Fruit fly (Drosophila melanogaster) whole organism, embryonic: ENCODE measurements around the gene ArgRS-m.
A peak's percentile ranks its signal among the peaks of the same experiment; 100 is the strongest.

Experiments used
- Ada2b ChIP-seq: fragments of 200-800 bp; sonication (Bioruptor generic); IDR thresholded peaks from 2 replicates; pipeline ENCODE4 v1.3.6; 2022; ENCODE audit warnings: missing biosample characterization, missing genetic modification characterization
- Bgb ChIP-seq: fragments of 200-800 bp; sonication (Bioruptor generic); IDR thresholded peaks from 2 replicates; pipeline ENCODE4 v1.3.6; 2022; ENCODE audit warnings: missing biosample characterization, missing genetic modification characterization; ENCODE audit not compliant: partially characterized antibody
- CG10274 ChIP-seq: fragments of 200-800 bp; sonication (Bioruptor generic); optimal IDR thresholded peaks from 3 replicates; lab custom pipeline; 2017; ENCODE audit warnings: missing biosample characterization, mild to moderate bottlenecking, missing genetic modification characterization
- CG11093 ChIP-seq: fragments of 200-800 bp; sonication (Bioruptor generic); IDR thresholded peaks from 3 replicates; pipeline ENCODE4 v1.3.6; 2022; ENCODE audit warnings: missing biosample characterization, missing genetic modification characterization
- CG12071 ChIP-seq: fragments of 200-800 bp; sonication (Bioruptor generic); optimal IDR thresholded peaks from 3 replicates; lab custom pipeline; 2018; ENCODE audit warnings: missing biosample characterization, mild to moderate bottlenecking, missing genetic modification characterization
- CG13123 ChIP-seq: fragments of 200-800 bp; sonication (Bioruptor generic); optimal IDR thresholded peaks from 2 replicates; lab custom pipeline; 2016; ENCODE audit warnings: missing biosample characterization, missing genetic modification characterization
- CG14014 ChIP-seq: fragments of 200-800 bp; sonication (Bioruptor generic); IDR thresholded peaks from 2 replicates; pipeline ENCODE4 v1.3.6; 2022; ENCODE audit warnings: missing biosample characterization, missing genetic modification characterization
- CG14965 ChIP-seq: fragments of 200-800 bp; sonication (Bioruptor generic); optimal IDR thresholded peaks from 2 replicates; lab custom pipeline; 2016; ENCODE audit warnings: missing biosample characterization, missing genetic modification characterization, borderline replicate concordance
- CG15514 ChIP-seq: fragments of 200-800 bp; sonication (Bioruptor generic); optimal IDR thresholded peaks from 3 replicates; lab custom pipeline; 2017; ENCODE audit warnings: missing biosample characterization, missing genetic modification characterization, mild to moderate bottlenecking, moderate library complexity, missing genetic modification reagents
- CG17612 ChIP-seq: fragments of 200-800 bp; sonication (Bioruptor generic); IDR thresholded peaks from 2 replicates; pipeline ENCODE4 v1.3.6; 2022; ENCODE audit warnings: missing biosample characterization, missing genetic modification characterization
- CG2875 ChIP-seq: fragments of 200-800 bp; sonication (Bioruptor generic); optimal IDR thresholded peaks from 2 replicates; lab custom pipeline; 2017; ENCODE audit warnings: missing biosample characterization, mild to moderate bottlenecking, missing genetic modification characterization, missing genetic modification reagents
- CG30020 ChIP-seq: fragments of 200-800 bp; optimal IDR thresholded peaks from 2 replicates; lab custom pipeline; 2019; ENCODE audit warnings: missing biosample characterization, mild to moderate bottlenecking, missing genetic modification characterization, moderate library complexity
- CG32532 ChIP-seq: fragments of 200-800 bp; sonication (Bioruptor generic); IDR thresholded peaks from 2 replicates; pipeline ENCODE4 v1.3.6; 2022; ENCODE audit warnings: missing biosample characterization, missing genetic modification characterization
- CG3281 ChIP-seq: fragments of 200-800 bp; sonication (Bioruptor generic); optimal IDR thresholded peaks from 3 replicates; lab custom pipeline; 2017; ENCODE audit warnings: missing biosample characterization, mild to moderate bottlenecking, missing genetic modification characterization
- CG34376 ChIP-seq: fragments of 200-800 bp; sonication (Bioruptor generic); optimal IDR thresholded peaks from 2 replicates; lab custom pipeline; 2018; ENCODE audit warnings: missing biosample characterization, mild to moderate bottlenecking, missing genetic modification characterization
- CG4854 ChIP-seq: fragments of 200-800 bp; sonication (Bioruptor generic); optimal IDR thresholded peaks from 2 replicates; lab custom pipeline; 2016; ENCODE audit warnings: missing biosample characterization, missing genetic modification characterization, inconsistent platforms
- CG9437 ChIP-seq: fragments of 200-800 bp; sonication (Bioruptor generic); optimal IDR thresholded peaks from 2 replicates; lab custom pipeline; 2018; ENCODE audit warnings: missing biosample characterization, mild to moderate bottlenecking, missing genetic modification characterization
- Chrac-16 ChIP-seq: fragments of 200-800 bp; sonication (Bioruptor generic); optimal IDR thresholded peaks from 3 replicates; lab custom pipeline; 2016; ENCODE audit warnings: missing biosample characterization, missing genetic modification characterization
- CoRest ChIP-seq: fragments of 200-800 bp; sonication (Bioruptor generic); optimal IDR thresholded peaks from 3 replicates; lab custom pipeline; 2018; ENCODE audit warnings: missing biosample characterization, mild to moderate bottlenecking, missing genetic modification characterization, moderate library complexity
- Ets97D ChIP-seq: fragments of 200-800 bp; sonication (Bioruptor generic); optimal IDR thresholded peaks from 3 replicates; lab custom pipeline; 2016; ENCODE audit warnings: missing biosample characterization, missing genetic modification characterization
- GATAe ChIP-seq: fragments of 200-800 bp; sonication (Bioruptor generic); conservative IDR thresholded peaks from 2 replicates; pipeline ENCODE4 v1.3.6; 2022; ENCODE audit warnings: missing biosample characterization, missing genetic modification characterization
- H15 ChIP-seq: fragments of 200-800 bp; sonication (Bioruptor generic); IDR thresholded peaks from 3 replicates; pipeline ENCODE4 v1.3.6; 2022; ENCODE audit warnings: missing biosample characterization, missing genetic modification characterization
- HmgD ChIP-seq: fragments of 200-800 bp; sonication (Bioruptor generic); optimal IDR thresholded peaks from 3 replicates; lab custom pipeline; 2016; ENCODE audit warnings: missing biosample characterization, missing genetic modification characterization
- Hmr ChIP-seq: fragments of 200-800 bp; sonication (Bioruptor generic); optimal IDR thresholded peaks from 3 replicates; lab custom pipeline; 2017; ENCODE audit warnings: mild to moderate bottlenecking, missing biosample characterization, missing genetic modification reagents, missing genetic modification characterization
- Jarid2 ChIP-seq: fragments of 200-800 bp; sonication (Bioruptor generic); optimal IDR thresholded peaks from 3 replicates; lab custom pipeline; 2017; ENCODE audit warnings: mild to moderate bottlenecking, missing biosample characterization, missing genetic modification reagents, missing genetic modification characterization
- MBD-R2 ChIP-seq: fragments of 200-800 bp; sonication (Bioruptor generic); IDR thresholded peaks from 2 replicates; pipeline ENCODE4 v1.3.6; 2022; ENCODE audit warnings: missing biosample characterization, missing genetic modification characterization
- Mad ChIP-seq: fragments of 200-800 bp; sonication (Bioruptor generic); optimal IDR thresholded peaks from 2 replicates; lab custom pipeline; 2016; ENCODE audit warnings: missing biosample characterization, missing genetic modification characterization
- Mrtf ChIP-seq: fragments of 200-800 bp; sonication (Bioruptor generic); IDR thresholded peaks from 3 replicates; pipeline ENCODE4 v1.3.6; 2022; ENCODE audit warnings: missing biosample characterization, missing genetic modification characterization
- NC2α ChIP-seq: fragments of 200-800 bp; sonication (Bioruptor generic); optimal IDR thresholded peaks from 2 replicates; lab custom pipeline; 2016; ENCODE audit warnings: missing biosample characterization, missing genetic modification characterization
- Nf-YA ChIP-seq: fragments of 200-800 bp; sonication (Bioruptor generic); IDR thresholded peaks from 2 replicates; pipeline ENCODE4 v1.3.6; 2022; ENCODE audit warnings: missing biosample characterization, missing genetic modification characterization
- Sin3A ChIP-seq: fragments of >200 bp; optimal IDR thresholded peaks from 2 replicates; lab custom pipeline; 2018
- ara ChIP-seq: fragments of 200-800 bp; sonication (Bioruptor generic); IDR thresholded peaks from 2 replicates; pipeline ENCODE4 v1.3.6; 2022; ENCODE audit warnings: missing biosample characterization, missing genetic modification characterization
- ase ChIP-seq: fragments of 200-800 bp; sonication (Bioruptor generic); IDR thresholded peaks from 3 replicates; pipeline ENCODE4 v1.3.6; 2022; ENCODE audit warnings: missing biosample characterization, missing genetic modification characterization
- ato ChIP-seq: fragments of 200-800 bp; sonication (Bioruptor generic); IDR thresholded peaks from 2 replicates; pipeline ENCODE4 v1.3.6; 2022; ENCODE audit warnings: missing biosample characterization, missing genetic modification characterization; ENCODE audit not compliant: partially characterized antibody
- br ChIP-seq: fragments of >200 bp; optimal IDR thresholded peaks from 2 replicates; lab custom pipeline; 2017
- dysf ChIP-seq: fragments of 200-800 bp; sonication (Bioruptor generic); IDR thresholded peaks from 3 replicates; pipeline ENCODE4 v1.3.6; 2022; ENCODE audit warnings: missing biosample characterization, missing genetic modification characterization
- gce ChIP-seq: fragments of 200-800 bp; sonication (Bioruptor generic); IDR thresholded peaks from 3 replicates; pipeline ENCODE4 v1.3.6; 2022; ENCODE audit warnings: missing biosample characterization, missing genetic modification characterization
- gro ChIP-seq: fragments of 200-800 bp; sonication (Bioruptor generic); optimal IDR thresholded peaks from 2 replicates; lab custom pipeline; 2016; ENCODE audit warnings: missing biosample characterization, missing genetic modification characterization
- hkb ChIP-seq, 2 experiments: fragments of 200-800 bp in 1 of 2; fragments of >200 bp in 1 of 2; sonication (Bioruptor generic) in 1 of 2; IDR thresholded peaks in 1 of 2; optimal IDR thresholded peaks in 1 of 2; 2 replicates each; pipeline versions ENCODE4 v1.3.6 to Lab custom; 2017 to 2022; ENCODE audit warnings: missing biosample characterization in 1 of 2, missing genetic modification characterization in 1 of 2
- kni ChIP-seq: fragments of 200-800 bp; sonication (Bioruptor generic); optimal IDR thresholded peaks from 3 replicates; lab custom pipeline; 2017; ENCODE audit warnings: mild to moderate bottlenecking, missing biosample characterization, missing genetic modification reagents, missing genetic modification characterization
- lmd ChIP-seq: fragments of 200-800 bp; sonication (Bioruptor generic); IDR thresholded peaks from 2 replicates; pipeline ENCODE4 v1.3.6; 2022; ENCODE audit warnings: missing biosample characterization, missing genetic modification characterization
- odd ChIP-seq: fragments of 200-800 bp; sonication (Bioruptor generic); optimal IDR thresholded peaks from 2 replicates; lab custom pipeline; 2017; ENCODE audit warnings: missing biosample characterization, mild to moderate bottlenecking, missing genetic modification characterization
- peb ChIP-seq: fragments of 200-800 bp; sonication (Bioruptor generic); IDR thresholded peaks from 2 replicates; pipeline ENCODE4 v1.3.6; 2022; ENCODE audit warnings: missing biosample characterization, missing genetic modification characterization
- pfk ChIP-seq: fragments of 200-800 bp; sonication (Bioruptor generic); optimal IDR thresholded peaks from 2 replicates; lab custom pipeline; 2018; ENCODE audit warnings: missing biosample characterization, mild to moderate bottlenecking, missing genetic modification characterization, moderate library complexity
- prd ChIP-seq, 3 experiments: fragments of >200 bp in 2 of 3; fragments of 200-800 bp in 1 of 3; sonication (Bioruptor generic) in 1 of 3; optimal IDR thresholded peaks in 2 of 3; IDR thresholded peaks in 1 of 3; 2 replicates in 2 of 3; 3 replicates in 1 of 3; pipeline versions ENCODE4 v1.3.6 to Lab custom; 2017 to 2022; ENCODE audit warnings: missing biosample characterization in 1 of 3, missing genetic modification characterization in 1 of 3
- psq ChIP-seq: fragments of 200-800 bp; sonication (Bioruptor generic); optimal IDR thresholded peaks from 2 replicates; lab custom pipeline; 2017; ENCODE audit warnings: missing biosample characterization, missing genetic modification characterization
- repo ChIP-seq: fragments of 200-800 bp; sonication (Bioruptor generic); optimal IDR thresholded peaks from 2 replicates; lab custom pipeline; 2016; ENCODE audit warnings: missing biosample characterization, missing genetic modification characterization
- sc ChIP-seq, 3 experiments: fragments of >200 bp in 2 of 3; fragments of 200-800 bp in 1 of 3; sonication (Bioruptor generic) in 1 of 3; optimal IDR thresholded peaks; 2 replicates in 2 of 3; 3 replicates in 1 of 3; lab custom pipeline; 2017; ENCODE audit warnings: mild to moderate bottlenecking in 1 of 3, missing biosample characterization in 1 of 3, missing genetic modification characterization in 1 of 3, missing genetic modification reagents in 1 of 3
- sqz ChIP-seq: fragments of 200-800 bp; sonication (Bioruptor generic); optimal IDR thresholded peaks from 3 replicates; lab custom pipeline; 2018; ENCODE audit warnings: missing biosample characterization, mild to moderate bottlenecking, missing genetic modification characterization
- unpg ChIP-seq: fragments of 200-800 bp; sonication (Bioruptor generic); optimal IDR thresholded peaks from 3 replicates; lab custom pipeline; 2018; ENCODE audit warnings: missing biosample characterization, mild to moderate bottlenecking, missing genetic modification characterization, moderate library complexity
- wek ChIP-seq: fragments of 200-800 bp; sonication (Bioruptor generic); optimal IDR thresholded peaks from 3 replicates; lab custom pipeline; 2018; ENCODE audit warnings: missing biosample characterization, mild to moderate bottlenecking, missing genetic modification characterization, moderate library complexity

ArgRS-m gene

dm6 chr3R:7920196-7920595 is 33.4 kb downstream of the ArgRS-m start, which contains the start of the genes CG10445 and lds (continued):
- no peak for TF ChIP-seq CG17612 (GFP tag; lab: Robert Waterston, UW)
- no peak for TF ChIP-seq H15 (GFP tag; lab: Robert Waterston, UW)
- no peak for TF ChIP-seq CG14014 (GFP tag; lab: Robert Waterston, UW)
- TF ChIP-seq br (lab: Kevin White, UChicago): no peak
- peak; percentile 57 for TF ChIP-seq CG15514 (GFP tag; lab: Kevin White, UChicago)
- no peak for TF ChIP-seq CG32532 (GFP tag; lab: Robert Waterston, UW)
- TF ChIP-seq CG34376 (GFP tag; lab: Kevin White, UChicago): no peak
- no peak for TF ChIP-seq CG14965 (GFP tag; lab: Kevin White, UChicago)
- no peak for TF ChIP-seq Mad
- TF ChIP-seq CG12071 (GFP tag; lab: Kevin White, UChicago): no peak
- peak; percentile 75 for TF ChIP-seq Sin3A
- TF ChIP-seq MBD-R2: peak; percentile 90
- TF ChIP-seq Chrac-16 (GFP tag; lab: Kevin White, UChicago): no peak
- TF ChIP-seq Mrtf: no peak
- peak; percentile 87 for TF ChIP-seq CG30020 (tag; lab: Kevin White, UChicago)
- no peak for TF ChIP-seq psq (GFP tag; lab: Kevin White, UChicago)
- no peak for TF ChIP-seq unpg (GFP tag; lab: Kevin White, UChicago)
- no peak for TF ChIP-seq sqz (GFP tag; lab: Kevin White, UChicago)
- TF ChIP-seq CG9437: no peak
- TF ChIP-seq CG3281 (GFP tag; lab: Kevin White, UChicago): no peak
- TF ChIP-seq gro (GFP tag; lab: Kevin White, UChicago): no peak
- TF ChIP-seq CG2875 (GFP tag; lab: Kevin White, UChicago): no peak
- no peak for TF ChIP-seq Ada2b (GFP tag; lab: Robert Waterston, UW)
- TF ChIP-seq ato (GFP tag; lab: Robert Waterston, UW): peak; percentile 82
- no peak for TF ChIP-seq kni
- TF ChIP-seq repo: no peak
- no peak for TF ChIP-seq prd (optimal IDR thresholded peaks at IDR 0.05; lab: Kevin White, UChicago)
- peak; percentile 56; the same call in 2 of the 3 replicates for TF ChIP-seq prd (GFP tag; IDR thresholded peaks at IDR 0.05; lab: Robert Waterston, UW)
- TF ChIP-seq CoRest (tag; lab: Kevin White, UChicago): peak; percentile 43
- no peak for TF ChIP-seq dysf (GFP tag; lab: Robert Waterston, UW)
- TF ChIP-seq sc (optimal IDR thresholded peaks at IDR 0.05; lab: Kevin White, UChicago): no peak
- TF ChIP-seq sc (GFP tag; optimal IDR thresholded peaks at IDR 0.05; lab: Kevin White, UChicago): no peak
- TF ChIP-seq CG10274 (GFP tag; lab: Kevin White, UChicago): no peak
- TF ChIP-seq gce (GFP tag; lab: Robert Waterston, UW): no peak
- TF ChIP-seq CG11093 (GFP tag; lab: Robert Waterston, UW): no peak
- TF ChIP-seq wek (GFP tag; lab: Kevin White, UChicago): no peak
- no peak for TF ChIP-seq Jarid2 (GFP tag; lab: Kevin White, UChicago)
- TF ChIP-seq ase (GFP tag; lab: Robert Waterston, UW): no peak
- no peak for TF ChIP-seq ara (GFP tag; lab: Robert Waterston, UW)
- TF ChIP-seq NC2α (GFP tag; lab: Kevin White, UChicago): no peak
- TF ChIP-seq Nf-YA (GFP tag; lab: Robert Waterston, UW): no peak
- peak; percentile 90 for TF ChIP-seq Bgb
- TF ChIP-seq Hmr (GFP tag; lab: Kevin White, UChicago): no peak
- TF ChIP-seq CG4854: no peak
- no peak for TF ChIP-seq GATAe
- TF ChIP-seq odd (GFP tag; lab: Kevin White, UChicago): no peak
- no peak for TF ChIP-seq pfk (GFP tag; lab: Kevin White, UChicago)
- no peak for TF ChIP-seq peb (GFP tag; lab: Robert Waterston, UW)
- TF ChIP-seq hkb (optimal IDR thresholded peaks at IDR 0.05; lab: Kevin White, UChicago): no peak
- TF ChIP-seq hkb (GFP tag; IDR thresholded peaks at IDR 0.05; lab: Robert Waterston, UW): no peak
- TF ChIP-seq HmgD (GFP tag; lab: Kevin White, UChicago): peak; percentile 47
- no peak for TF ChIP-seq CG13123 (GFP tag; lab: Kevin White, UChicago)
- peak; percentile 67 for TF ChIP-seq Ets97D (GFP tag; lab: Kevin White, UChicago)
- TF ChIP-seq lmd: no peak; the same call in 1 of the 2 replicates
